Fruit fly (Drosophila melanogaster): ENCODE results near the gene Uch.

Uch gene

dm6 chr2L:2202018-2202852 is 11.8 kb downstream of the Uch start (continued):
- TF ChIP-seq CG8944 (GFP tag; optimal IDR thresholded peaks at IDR 0.05) (peak; percentile 97), ro (GFP tag; IDR thresholded peaks at IDR 0.05) (peak; percentile 99), CG31441 (GFP tag; IDR thresholded peaks at IDR 0.05) (peak; percentile 99), crc (GFP tag; optimal IDR thresholded peaks at IDR 0.05) (peak; percentile 96), CG1602 (GFP tag; optimal IDR thresholded peaks at IDR 0.05) (peak; percentile 99), dmrt99B (tag; optimal IDR thresholded peaks at IDR 0.05) (peak; percentile 99), lmd (GFP tag; IDR thresholded peaks at IDR 0.05) (peak; percentile 98), ase (GFP tag; IDR thresholded peaks at IDR 0.05) (peak; percentile 99), CG8765 (GFP tag; IDR thresholded peaks at IDR 0.05) (peak; percentile 99), twi (tag; optimal IDR thresholded peaks at IDR 0.05) (peak; percentile 97), Rx (GFP tag; IDR thresholded peaks at IDR 0.05) (peak; percentile 98), CG7556 (GFP tag; optimal IDR thresholded peaks at IDR 0.05) (peak; percentile 99), CG3163 (GFP tag; optimal IDR thresholded peaks at IDR 0.05) (peak; percentile 89), crol (GFP tag; IDR thresholded peaks at IDR 0.05) (peak; percentile 98), Asciz (GFP tag; optimal IDR thresholded peaks at IDR 0.05) (peak; percentile 100), gce (GFP tag; IDR thresholded peaks at IDR 0.05) (peak; percentile 100), CG6654 (GFP tag; optimal IDR thresholded peaks at IDR 0.05) (peak; percentile 94), prd (optimal IDR thresholded peaks at IDR 0.05) (no peak), prd (GFP tag; IDR thresholded peaks at IDR 0.05) (peak; percentile 99), CG15479 (GFP tag; optimal IDR thresholded peaks at IDR 0.05) (peak; percentile 81), bigmax (GFP tag; optimal IDR thresholded peaks at IDR 0.05) (peak; percentile 57), Doc2 (GFP tag; IDR thresholded peaks at IDR 0.05) (peak; percentile 86), h (optimal IDR thresholded peaks at IDR 0.05) (no peak), tin (GFP tag; optimal IDR thresholded peaks at IDR 0.05) (peak; percentile 99), BtbVII (GFP tag; optimal IDR thresholded peaks at IDR 0.05) (peak; percentile 93), nerfin-1 (tag; optimal IDR thresholded peaks at IDR 0.05) (peak; percentile 98), phol (tag; optimal IDR thresholded peaks at IDR 0.05) (peak; percentile 99), Side (GFP tag; optimal IDR thresholded peaks at IDR 0.05) (peak; percentile 98), D19A (tag; optimal IDR thresholded peaks at IDR 0.05) (peak; percentile 98), CG17802 (tag; optimal IDR thresholded peaks at IDR 0.05) (peak; percentile 93), BEAF-32 (GFP tag; optimal IDR thresholded peaks at IDR 0.05) (peak; percentile 12), inv (GFP tag; IDR thresholded peaks at IDR 0.05; ENCODE audit: partially characterized antibody) (peak; percentile 51; the same call in 1 of the 2 replicates), CG3281 (GFP tag; optimal IDR thresholded peaks at IDR 0.05) (peak; percentile 80), Oli (tag; optimal IDR thresholded peaks at IDR 0.05) (peak; percentile 99), CG11695 (GFP tag; IDR thresholded peaks at IDR 0.05) (peak; percentile 98), CG13424 (tag; optimal IDR thresholded peaks at IDR 0.05) (peak; percentile 99), CG17361 (GFP tag; IDR thresholded peaks at IDR 0.05) (peak; percentile 99), CG2120 (GFP tag; optimal IDR thresholded peaks at IDR 0.05) (peak; percentile 37), CG8478 (optimal IDR thresholded peaks at IDR 0.05) (peak; percentile 77), Fer2 (tag; optimal IDR thresholded peaks at IDR 0.05) (peak; percentile 72), D (optimal IDR thresholded peaks at IDR 0.05) (no peak), D (GFP tag; optimal IDR thresholded peaks at IDR 0.05) (peak; percentile 100), scrt (GFP tag; optimal IDR thresholded peaks at IDR 0.05) (peak; percentile 92), croc (GFP tag; conservative IDR thresholded peaks at IDR 0.05) (peak; percentile 100), wor (GFP tag; IDR thresholded peaks at IDR 0.05) (peak; percentile 99), CoRest (tag; optimal IDR thresholded peaks at IDR 0.05) (peak; percentile 98), amos (GFP tag; IDR thresholded peaks at IDR 0.05; ENCODE audit: partially characterized antibody) (peak; percentile 32; the same call in 1 of the 2 replicates), org-1 (GFP tag; optimal IDR thresholded peaks at IDR 0.05) (peak; percentile 99)
